Fruit fly (Drosophila melanogaster) whole organism, embryonic: ENCODE results near the gene eIF3d1.
A peak's percentile ranks its signal among the peaks of the same experiment; 100 is the strongest.

Experiments used
- Atf6 ChIP-seq: fragments of 200-800 bp; sonication (Bioruptor generic); IDR thresholded peaks from 2 replicates; pipeline ENCODE4 v1.3.6; 2022; ENCODE audit warnings: missing biosample characterization, missing genetic modification characterization
- B-H2 ChIP-seq: fragments of 200-800 bp; sonication (Bioruptor generic); optimal IDR thresholded peaks from 2 replicates; lab custom pipeline; 2018; ENCODE audit warnings: missing biosample characterization, mild to moderate bottlenecking, missing genetic modification characterization
- CG10147 ChIP-seq: fragments of 200-800 bp; sonication (Bioruptor generic); optimal IDR thresholded peaks from 2 replicates; lab custom pipeline; 2019; ENCODE audit warnings: missing biosample characterization, mild to moderate bottlenecking, missing genetic modification characterization, moderate library complexity
- CG1024 ChIP-seq: fragments of 200-800 bp; sonication (Bioruptor generic); IDR thresholded peaks from 2 replicates; pipeline ENCODE4 v1.3.6; 2022; ENCODE audit warnings: missing biosample characterization, missing genetic modification characterization
- CG10462 ChIP-seq: fragments of 200-800 bp; sonication (Bioruptor generic); optimal IDR thresholded peaks from 2 replicates; lab custom pipeline; 2016; ENCODE audit warnings: missing biosample characterization, missing genetic modification characterization
- CG11560 ChIP-seq: fragments of 200-800 bp; sonication (Bioruptor generic); IDR thresholded peaks from 3 replicates; pipeline ENCODE4 v1.3.6; 2022; ENCODE audit warnings: missing biosample characterization, missing genetic modification characterization
- CG12155 ChIP-seq: fragments of 200-800 bp; sonication (Bioruptor generic); optimal IDR thresholded peaks from 3 replicates; lab custom pipeline; 2016; ENCODE audit warnings: missing biosample characterization, missing genetic modification characterization
- CG13424 ChIP-seq: fragments of 200-800 bp; sonication (Bioruptor generic); optimal IDR thresholded peaks from 2 replicates; lab custom pipeline; 2019; ENCODE audit warnings: missing biosample characterization, mild to moderate bottlenecking, missing genetic modification characterization, moderate library complexity
- CG17802 ChIP-seq: fragments of 200-800 bp; sonication (Bioruptor generic); optimal IDR thresholded peaks from 2 replicates; lab custom pipeline; 2018; ENCODE audit warnings: missing biosample characterization, mild to moderate bottlenecking, missing genetic modification characterization, moderate library complexity
- CG18619 ChIP-seq: fragments of 200-800 bp; sonication (Bioruptor generic); optimal IDR thresholded peaks from 3 replicates; lab custom pipeline; 2017; ENCODE audit warnings: missing biosample characterization, mild to moderate bottlenecking, missing genetic modification characterization
- CG2712 ChIP-seq: fragments of 200-800 bp; optimal IDR thresholded peaks from 3 replicates; lab custom pipeline; 2019; ENCODE audit warnings: missing biosample characterization, mild to moderate bottlenecking, missing genetic modification characterization, moderate library complexity
- CG3838 ChIP-seq: fragments of 200-800 bp; sonication (Bioruptor generic); optimal IDR thresholded peaks from 3 replicates; lab custom pipeline; 2016; ENCODE audit warnings: missing biosample characterization, missing genetic modification characterization
- CG4404 ChIP-seq: fragments of 200-800 bp; sonication (Bioruptor generic); IDR thresholded peaks from 2 replicates; pipeline ENCODE4 v1.3.6; 2022; ENCODE audit warnings: missing biosample characterization, missing genetic modification characterization
- CG6689 ChIP-seq: fragments of 200-800 bp; sonication (Bioruptor generic); IDR thresholded peaks from 2 replicates; pipeline ENCODE4 v1.3.6; 2022; ENCODE audit warnings: missing biosample characterization, missing genetic modification characterization
- CG8089 ChIP-seq: fragments of 200-800 bp; sonication (Bioruptor generic); optimal IDR thresholded peaks from 3 replicates; lab custom pipeline; 2016; ENCODE audit warnings: missing biosample characterization, missing genetic modification characterization
- CG8388 ChIP-seq: fragments of 200-800 bp; sonication (Bioruptor generic); optimal IDR thresholded peaks from 2 replicates; lab custom pipeline; 2019; ENCODE audit warnings: missing biosample characterization, mild to moderate bottlenecking, missing genetic modification characterization, moderate library complexity
- CG9876 ChIP-seq: fragments of 200-800 bp; sonication (Bioruptor generic); optimal IDR thresholded peaks from 2 replicates; lab custom pipeline; 2016; ENCODE audit warnings: missing biosample characterization, missing genetic modification characterization
- CrebB ChIP-seq: fragments of 200-800 bp; sonication (Bioruptor generic); optimal IDR thresholded peaks from 3 replicates; lab custom pipeline; 2018; ENCODE audit warnings: missing biosample characterization, mild to moderate bottlenecking, missing genetic modification characterization
- D19B ChIP-seq: fragments of 200-800 bp; sonication (Bioruptor generic); optimal IDR thresholded peaks from 2 replicates; lab custom pipeline; 2017; ENCODE audit warnings: missing biosample characterization, mild to moderate bottlenecking, missing genetic modification characterization
- E2f2 ChIP-seq: fragments of 200-800 bp; sonication (Bioruptor generic); IDR thresholded peaks from 2 replicates; pipeline ENCODE4 v1.3.6; 2022; ENCODE audit warnings: missing biosample characterization, missing genetic modification characterization
- Eip74EF ChIP-seq, 2 experiments: fragments of 200-800 bp in 1 of 2; fragments of >200 bp in 1 of 2; sonication (Bioruptor generic) in 1 of 2; optimal IDR thresholded peaks; 2 replicates each; lab custom pipeline; 2017 to 2019; ENCODE audit warnings: missing biosample characterization in 2 of 2, missing genetic modification characterization in 2 of 2, mild to moderate bottlenecking in 1 of 2, moderate library complexity in 1 of 2
- HmgD ChIP-seq: fragments of 200-800 bp; sonication (Bioruptor generic); optimal IDR thresholded peaks from 3 replicates; lab custom pipeline; 2016; ENCODE audit warnings: missing biosample characterization, missing genetic modification characterization
- NFAT ChIP-seq: fragments of 200-800 bp; sonication (Bioruptor generic); IDR thresholded peaks from 2 replicates; pipeline ENCODE4 v1.3.6; 2022; ENCODE audit warnings: missing biosample characterization, missing genetic modification characterization
- Nf-YB ChIP-seq: fragments of 200-800 bp; sonication (Bioruptor generic); optimal IDR thresholded peaks from 3 replicates; lab custom pipeline; 2019; ENCODE audit warnings: missing biosample characterization, mild to moderate bottlenecking, missing genetic modification characterization, moderate library complexity
- Rfx ChIP-seq: fragments of 200-800 bp; sonication (Bioruptor generic); IDR thresholded peaks from 2 replicates; pipeline ENCODE4 v1.3.6; 2022; ENCODE audit warnings: missing biosample characterization, missing genetic modification characterization
- Six4 ChIP-seq: fragments of 200-800 bp; sonication (Bioruptor generic); optimal IDR thresholded peaks from 2 replicates; lab custom pipeline; 2016; ENCODE audit warnings: missing biosample characterization, missing genetic modification characterization
- Sry-δ ChIP-seq: fragments of 200-800 bp; sonication (Bioruptor generic); optimal IDR thresholded peaks from 2 replicates; lab custom pipeline; 2016; ENCODE audit warnings: missing biosample characterization, missing genetic modification characterization
- TFAM ChIP-seq: fragments of 200-800 bp; sonication (Bioruptor generic); optimal IDR thresholded peaks from 2 replicates; lab custom pipeline; 2017; ENCODE audit warnings: missing biosample characterization, missing genetic modification characterization, inconsistent platforms
- cas ChIP-seq: fragments of 200-800 bp; sonication (Bioruptor generic); IDR thresholded peaks from 2 replicates; pipeline ENCODE4 v1.3.6; 2022; ENCODE audit warnings: missing biosample characterization, missing genetic modification characterization
- cato ChIP-seq: fragments of 200-800 bp; sonication (Bioruptor generic); optimal IDR thresholded peaks from 2 replicates; lab custom pipeline; 2016; ENCODE audit warnings: missing biosample characterization, missing genetic modification characterization, borderline replicate concordance
- fd3F ChIP-seq: fragments of 200-800 bp; sonication (Bioruptor generic); optimal IDR thresholded peaks from 2 replicates; lab custom pipeline; 2018; ENCODE audit warnings: missing biosample characterization, mild to moderate bottlenecking, missing genetic modification characterization, moderate library complexity
- fd96Cb ChIP-seq: fragments of 200-800 bp; sonication (Bioruptor generic); optimal IDR thresholded peaks from 2 replicates; lab custom pipeline; 2018; ENCODE audit warnings: missing biosample characterization, mild to moderate bottlenecking, missing genetic modification characterization, moderate library complexity
- gcm ChIP-seq: fragments of 200-800 bp; sonication (Bioruptor generic); optimal IDR thresholded peaks from 2 replicates; lab custom pipeline; 2019; ENCODE audit warnings: missing biosample characterization, mild to moderate bottlenecking, missing genetic modification characterization, moderate library complexity
- gcm2 ChIP-seq: fragments of 200-800 bp; sonication (Bioruptor generic); optimal IDR thresholded peaks from 2 replicates; lab custom pipeline; 2016; ENCODE audit warnings: missing biosample characterization, missing genetic modification characterization
- hbn ChIP-seq: fragments of 200-800 bp; sonication (Bioruptor generic); IDR thresholded peaks from 2 replicates; pipeline ENCODE4 v1.3.6; 2022; ENCODE audit warnings: missing biosample characterization, missing genetic modification characterization; ENCODE audit not compliant: partially characterized antibody
- kay ChIP-seq: fragments of 200-800 bp; sonication (Bioruptor generic); optimal IDR thresholded peaks from 2 replicates; lab custom pipeline; 2016; ENCODE audit warnings: missing biosample characterization, missing genetic modification characterization
- lilli ChIP-seq: fragments of 200-800 bp; sonication (Bioruptor generic); optimal IDR thresholded peaks from 3 replicates; lab custom pipeline; 2016; ENCODE audit warnings: missing biosample characterization, missing genetic modification characterization
- lola ChIP-seq, 3 experiments: fragments of >200 bp in 2 of 3; fragments of 200-800 bp in 1 of 3; sonication (Bioruptor generic) in 1 of 3; optimal IDR thresholded peaks; 2 replicates each; lab custom pipeline; 2017 to 2019; ENCODE audit warnings: missing biosample characterization in 3 of 3, missing genetic modification characterization in 3 of 3, mild to moderate bottlenecking in 1 of 3, moderate library complexity in 1 of 3
- luna ChIP-seq: fragments of 200-800 bp; sonication (Bioruptor generic); optimal IDR thresholded peaks from 2 replicates; lab custom pipeline; 2016; ENCODE audit warnings: missing biosample characterization, missing genetic modification characterization
- p53 ChIP-seq: fragments of 200-800 bp; sonication (Bioruptor generic); optimal IDR thresholded peaks from 2 replicates; lab custom pipeline; 2016; ENCODE audit warnings: missing biosample characterization, missing genetic modification characterization
- pb ChIP-seq: fragments of 200-800 bp; sonication (Bioruptor generic); optimal IDR thresholded peaks from 3 replicates; lab custom pipeline; 2016; ENCODE audit warnings: missing biosample characterization, missing genetic modification characterization
- pnt ChIP-seq: fragments of 200-800 bp; sonication (Bioruptor generic); optimal IDR thresholded peaks from 3 replicates; lab custom pipeline; 2016; ENCODE audit warnings: missing biosample characterization, missing genetic modification characterization
- repo ChIP-seq: fragments of 200-800 bp; sonication (Bioruptor generic); optimal IDR thresholded peaks from 2 replicates; lab custom pipeline; 2016; ENCODE audit warnings: missing biosample characterization, missing genetic modification characterization
- salm ChIP-seq: fragments of 200-800 bp; sonication (Bioruptor generic); optimal IDR thresholded peaks from 2 replicates; lab custom pipeline; 2018; ENCODE audit warnings: missing biosample characterization, mild to moderate bottlenecking, missing genetic modification characterization
- sima ChIP-seq: fragments of 200-800 bp; sonication (Bioruptor generic); optimal IDR thresholded peaks from 2 replicates; lab custom pipeline; 2016; ENCODE audit warnings: missing biosample characterization, missing genetic modification characterization
- sisA ChIP-seq: fragments of 200-800 bp; sonication (Bioruptor generic); IDR thresholded peaks from 2 replicates; pipeline ENCODE4 v1.3.6; 2022; ENCODE audit warnings: missing biosample characterization, missing genetic modification characterization
- tgo ChIP-seq: fragments of 200-800 bp; sonication (Bioruptor generic); IDR thresholded peaks from 3 replicates; pipeline ENCODE4 v1.3.6; 2022; ENCODE audit warnings: missing biosample characterization, missing genetic modification characterization
- tna ChIP-seq: fragments of 200-800 bp; sonication (Bioruptor generic); IDR thresholded peaks from 2 replicates; pipeline ENCODE4 v1.3.6; 2022; ENCODE audit warnings: missing biosample characterization, missing genetic modification characterization; ENCODE audit not compliant: partially characterized antibody
- unpg ChIP-seq: fragments of 200-800 bp; sonication (Bioruptor generic); optimal IDR thresholded peaks from 3 replicates; lab custom pipeline; 2018; ENCODE audit warnings: missing biosample characterization, mild to moderate bottlenecking, missing genetic modification characterization, moderate library complexity
- z ChIP-seq: fragments of 200-800 bp; sonication (Bioruptor generic); IDR thresholded peaks from 3 replicates; pipeline ENCODE4 v1.3.6; 2022; ENCODE audit warnings: missing biosample characterization, missing genetic modification characterization
- zfh1 ChIP-seq: fragments of 200-800 bp; sonication (Bioruptor generic); IDR thresholded peaks from 3 replicates; pipeline ENCODE4 v1.3.6; 2022; ENCODE audit warnings: missing biosample characterization, missing genetic modification characterization

Gene eIF3d1

DNA sequence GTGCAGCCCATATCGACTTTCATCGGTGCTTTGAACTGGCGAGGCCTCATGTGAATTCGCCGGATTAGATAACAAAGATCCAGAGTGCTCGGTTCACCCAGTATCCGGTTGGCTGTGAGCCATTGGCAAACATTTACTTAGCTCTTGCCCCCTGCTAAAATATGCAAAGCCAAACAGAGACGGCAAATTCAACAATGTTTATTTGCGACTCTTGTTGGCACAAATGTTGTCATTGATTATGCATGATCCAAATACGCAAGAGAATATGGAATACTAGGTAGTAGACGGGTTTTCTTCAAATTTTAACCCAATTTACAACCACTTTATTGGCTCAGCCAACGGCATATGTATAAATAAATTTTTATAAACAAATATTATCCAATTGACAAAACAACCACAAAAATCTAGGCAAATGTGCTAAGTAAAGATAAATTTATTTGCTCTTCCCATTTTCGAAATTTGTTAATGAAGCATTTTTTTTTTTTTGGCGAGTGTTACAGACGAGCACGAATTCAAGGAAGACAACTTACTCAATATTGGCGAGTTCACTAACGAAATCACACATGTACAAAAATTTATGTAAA is 27.2 kb upstream of the eIF3d1 start (continued):
- TF ChIP-seq Rfx (GFP tag; lab: Robert Waterston, UW) (peak; percentile 82), z (GFP tag; lab: Robert Waterston, UW) (no peak), zfh1 (GFP tag; lab: Robert Waterston, UW) (0 out of 3 replicates have a peak, but pooled peaks have one; percentile 27), Six4 (no peak), gcm (GFP tag; lab: Kevin White, UChicago) (no peak), CG8089 (GFP tag; lab: Kevin White, UChicago) (no peak), Sry-δ (GFP tag; lab: Kevin White, UChicago) (peak; percentile 18), hbn (no peak), D19B (GFP tag; lab: Kevin White, UChicago) (peak; percentile 51), CG6689 (GFP tag; lab: Robert Waterston, UW) (peak; percentile 35; the same call in 1 of the 2 replicates), CG2712 (tag; lab: Kevin White, UChicago) (no peak), sima (no peak), CG18619 (GFP tag; lab: Kevin White, UChicago) (peak; percentile 78), pnt (no peak), unpg (peak; percentile 27), tna (GFP tag; lab: Robert Waterston, UW) (no peak), cato (no peak), cas (GFP tag; lab: Robert Waterston, UW) (no peak), sisA (no peak), Nf-YB (peak; percentile 27), gcm2 (peak; percentile 27), Atf6 (GFP tag; lab: Robert Waterston, UW) (peak; percentile 81), CG17802 (tag; lab: Kevin White, UChicago) (no peak), B-H2 (GFP tag; lab: Kevin White, UChicago) (peak; percentile 20), tgo (GFP tag; lab: Robert Waterston, UW) (no peak), HmgD (GFP tag; lab: Kevin White, UChicago) (no peak), CG13424 (tag; lab: Kevin White, UChicago) (peak; percentile 18), lola (GFP tag; optimal IDR thresholded peaks at IDR 0.05; lab: Kevin White, UChicago) (no peak), CG3838 (GFP tag; lab: Kevin White, UChicago) (peak; percentile 22), CG11560 (tag; lab: Robert Waterston, UW) (no peak), repo (GFP tag; lab: Kevin White, UChicago) (no peak), fd96Cb (tag; lab: Kevin White, UChicago) (no peak), CG12155 (peak; percentile 55), kay (GFP tag; lab: Kevin White, UChicago) (no peak), lilli (GFP tag; lab: Kevin White, UChicago) (peak; percentile 59), luna (GFP tag; lab: Kevin White, UChicago) (no peak), E2f2 (GFP tag; lab: Robert Waterston, UW) (peak; percentile 39), NFAT (peak; percentile 37; the same call in 1 of the 2 replicates), pb (no peak), fd3F (GFP tag; lab: Kevin White, UChicago) (peak; percentile 91), CG1024 (GFP tag; lab: Robert Waterston, UW) (no peak), p53 (GFP tag; lab: Kevin White, UChicago) (peak; percentile 8), CG4404 (GFP tag; lab: Robert Waterston, UW) (no peak), CG9876 (GFP tag; lab: Kevin White, UChicago) (peak; percentile 40), Eip74EF (GFP tag; optimal IDR thresholded peaks at IDR 0.05; lab: Kevin White, UChicago) (peak in 1 of 2 experiments; percentile 7), CrebB (peak; percentile 62), CG8388 (GFP tag; lab: Kevin White, UChicago) (no peak), CG10147 (GFP tag; lab: Kevin White, UChicago) (peak; percentile 57), CG10462 (no peak), salm (tag; lab: Kevin White, UChicago) (no peak), TFAM (GFP tag; lab: Kevin White, UChicago) (no peak)
